Fruit fly (Drosophila melanogaster) whole organism, embryonic: ENCODE results near the gene Taf10.

Source experiments
- CG10274 ChIP-seq: fragments of 200-800 bp; sonication (Bioruptor generic); optimal IDR thresholded peaks from 3 replicates; lab custom pipeline; 2017; ENCODE audit warnings: missing biosample characterization, mild to moderate bottlenecking, missing genetic modification characterization
- CG10431 ChIP-seq: fragments of 200-800 bp; sonication (Bioruptor generic); optimal IDR thresholded peaks from 3 replicates; lab custom pipeline; 2018; ENCODE audit warnings: missing biosample characterization, mild to moderate bottlenecking, missing genetic modification characterization
- CG10979 ChIP-seq: fragments of 200-800 bp; sonication (Bioruptor generic); optimal IDR thresholded peaks from 2 replicates; lab custom pipeline; 2018; ENCODE audit warnings: missing biosample characterization, mild to moderate bottlenecking, missing genetic modification characterization, moderate library complexity
- CG11247 ChIP-seq: fragments of 200-800 bp; sonication (Bioruptor generic); IDR thresholded peaks from 2 replicates; pipeline ENCODE4 v1.3.6; 2022; ENCODE audit warnings: missing biosample characterization, missing genetic modification characterization
- CG12769 ChIP-seq: fragments of 200-800 bp; sonication (Bioruptor generic); optimal IDR thresholded peaks from 2 replicates; lab custom pipeline; 2019; ENCODE audit warnings: missing biosample characterization, mild to moderate bottlenecking, missing genetic modification characterization, moderate library complexity
- CG13287 ChIP-seq: fragments of 200-800 bp; sonication (Bioruptor generic); IDR thresholded peaks from 2 replicates; pipeline ENCODE4 v1.3.6; 2022; ENCODE audit warnings: missing biosample characterization, missing genetic modification characterization; ENCODE audit not compliant: partially characterized antibody
- CG15479 ChIP-seq: fragments of 200-800 bp; sonication (Bioruptor generic); optimal IDR thresholded peaks from 3 replicates; lab custom pipeline; 2019; ENCODE audit warnings: missing biosample characterization, mild to moderate bottlenecking, missing genetic modification characterization, moderate library complexity
- CG1603 ChIP-seq: fragments of 200-800 bp; sonication (Bioruptor generic); optimal IDR thresholded peaks from 2 replicates; lab custom pipeline; 2019; ENCODE audit warnings: missing biosample characterization, mild to moderate bottlenecking, missing genetic modification characterization, moderate library complexity
- CG16863 ChIP-seq: fragments of 200-800 bp; sonication (Bioruptor generic); optimal IDR thresholded peaks from 3 replicates; lab custom pipeline; 2016; ENCODE audit warnings: missing biosample characterization, missing genetic modification characterization
- CG17802 ChIP-seq: fragments of 200-800 bp; sonication (Bioruptor generic); optimal IDR thresholded peaks from 2 replicates; lab custom pipeline; 2018; ENCODE audit warnings: missing biosample characterization, mild to moderate bottlenecking, missing genetic modification characterization, moderate library complexity
- CG2116 ChIP-seq: fragments of 200-800 bp; sonication (Bioruptor generic); optimal IDR thresholded peaks from 3 replicates; lab custom pipeline; 2018; ENCODE audit warnings: missing biosample characterization, mild to moderate bottlenecking, missing genetic modification characterization
- CG2199 ChIP-seq: fragments of 200-800 bp; sonication (Bioruptor generic); IDR thresholded peaks from 3 replicates; pipeline ENCODE4 v1.3.6; 2022; ENCODE audit warnings: missing biosample characterization, missing genetic modification characterization
- CG3281 ChIP-seq: fragments of 200-800 bp; sonication (Bioruptor generic); optimal IDR thresholded peaks from 3 replicates; lab custom pipeline; 2017; ENCODE audit warnings: missing biosample characterization, mild to moderate bottlenecking, missing genetic modification characterization
- CG33557 ChIP-seq: fragments of 200-800 bp; sonication (Bioruptor generic); optimal IDR thresholded peaks from 2 replicates; lab custom pipeline; 2019; ENCODE audit warnings: missing biosample characterization, mild to moderate bottlenecking, missing genetic modification characterization, moderate library complexity
- CG8089 ChIP-seq: fragments of 200-800 bp; sonication (Bioruptor generic); optimal IDR thresholded peaks from 3 replicates; lab custom pipeline; 2016; ENCODE audit warnings: missing biosample characterization, missing genetic modification characterization
- Chrac-16 ChIP-seq: fragments of 200-800 bp; sonication (Bioruptor generic); optimal IDR thresholded peaks from 3 replicates; lab custom pipeline; 2016; ENCODE audit warnings: missing biosample characterization, missing genetic modification characterization
- Dfd ChIP-seq, 2 experiments: fragments of >200 bp; optimal IDR thresholded peaks; 2 replicates each; lab custom pipeline; 2017; ENCODE audit warnings: missing biosample characterization in 2 of 2, missing genetic modification characterization in 2 of 2
- Dip3 ChIP-seq: fragments of 200-800 bp; sonication (Bioruptor generic); optimal IDR thresholded peaks from 3 replicates; lab custom pipeline; 2016; ENCODE audit warnings: missing biosample characterization, missing genetic modification characterization
- Dll ChIP-seq: fragments of 200-800 bp; sonication (Bioruptor generic); IDR thresholded peaks from 4 replicates; pipeline ENCODE4 v1.3.6; 2022; ENCODE audit warnings: missing biosample characterization, missing genetic modification characterization; ENCODE audit not compliant: partially characterized antibody
- E2f1 ChIP-seq: fragments of 200-800 bp; sonication (Bioruptor generic); IDR thresholded peaks from 2 replicates; pipeline ENCODE4 v1.3.6; 2022; ENCODE audit warnings: missing biosample characterization, missing genetic modification characterization
- Elba2 ChIP-seq: fragments of 200-800 bp; sonication (Bioruptor generic); optimal IDR thresholded peaks from 3 replicates; lab custom pipeline; 2016; ENCODE audit warnings: missing biosample characterization, missing genetic modification characterization
- Fer1 ChIP-seq: fragments of 200-800 bp; sonication (Bioruptor generic); optimal IDR thresholded peaks from 2 replicates; lab custom pipeline; 2017; ENCODE audit warnings: missing biosample characterization, mild to moderate bottlenecking, missing genetic modification characterization
- Gsc ChIP-seq: fragments of 200-800 bp; sonication (Bioruptor generic); IDR thresholded peaks from 2 replicates; pipeline ENCODE4 v1.3.6; 2022; ENCODE audit warnings: missing biosample characterization, missing genetic modification characterization
- HLHmδ ChIP-seq: fragments of 200-800 bp; sonication (Bioruptor generic); optimal IDR thresholded peaks from 2 replicates; lab custom pipeline; 2018; ENCODE audit warnings: missing biosample characterization, mild to moderate bottlenecking, missing genetic modification characterization, moderate library complexity
- HmgZ ChIP-seq: fragments of 200-800 bp; sonication (Bioruptor generic); optimal IDR thresholded peaks from 2 replicates; lab custom pipeline; 2018; ENCODE audit warnings: missing biosample characterization, mild to moderate bottlenecking, missing genetic modification characterization
- Hmx ChIP-seq: fragments of 200-800 bp; sonication (Bioruptor generic); optimal IDR thresholded peaks from 2 replicates; lab custom pipeline; 2016; ENCODE audit warnings: missing biosample characterization, missing genetic modification characterization
- Hr51 ChIP-seq, 2 experiments: fragments of 200-800 bp; sonication (Bioruptor generic); optimal IDR thresholded peaks; 2 replicates in 1 of 2; 3 replicates in 1 of 2; lab custom pipeline; 2016 to 2018; ENCODE audit warnings: missing biosample characterization in 2 of 2, missing genetic modification characterization in 2 of 2, mild to moderate bottlenecking in 1 of 2, moderate library complexity in 1 of 2
- Lim3 ChIP-seq: fragments of 200-800 bp; sonication (Bioruptor generic); IDR thresholded peaks from 2 replicates; pipeline ENCODE4 v1.3.6; 2022; ENCODE audit warnings: missing biosample characterization, missing genetic modification characterization
- Sry-δ ChIP-seq: fragments of 200-800 bp; sonication (Bioruptor generic); optimal IDR thresholded peaks from 2 replicates; lab custom pipeline; 2016; ENCODE audit warnings: missing biosample characterization, missing genetic modification characterization
- abd-A ChIP-seq: fragments of 200-800 bp; sonication (Bioruptor generic); optimal IDR thresholded peaks from 3 replicates; lab custom pipeline; 2019; ENCODE audit warnings: missing biosample characterization, mild to moderate bottlenecking, missing genetic modification characterization, moderate library complexity
- amos ChIP-seq: fragments of 200-800 bp; sonication (Bioruptor generic); IDR thresholded peaks from 2 replicates; pipeline ENCODE4 v1.3.6; 2022; ENCODE audit warnings: missing biosample characterization, missing genetic modification characterization; ENCODE audit not compliant: partially characterized antibody
- ase ChIP-seq: fragments of 200-800 bp; sonication (Bioruptor generic); IDR thresholded peaks from 3 replicates; pipeline ENCODE4 v1.3.6; 2022; ENCODE audit warnings: missing biosample characterization, missing genetic modification characterization
- ash1 ChIP-seq: fragments of 200-800 bp; sonication (Bioruptor generic); optimal IDR thresholded peaks from 2 replicates; lab custom pipeline; 2018; ENCODE audit warnings: missing biosample characterization, mild to moderate bottlenecking, missing genetic modification characterization
- btn ChIP-seq: fragments of 200-800 bp; sonication (Bioruptor generic); optimal IDR thresholded peaks from 2 replicates; lab custom pipeline; 2016; ENCODE audit warnings: missing biosample characterization, missing genetic modification characterization
- gcm2 ChIP-seq: fragments of 200-800 bp; sonication (Bioruptor generic); optimal IDR thresholded peaks from 2 replicates; lab custom pipeline; 2016; ENCODE audit warnings: missing biosample characterization, missing genetic modification characterization
- grn ChIP-seq: fragments of 200-800 bp; sonication (Bioruptor generic); optimal IDR thresholded peaks from 3 replicates; lab custom pipeline; 2017; ENCODE audit warnings: missing biosample characterization, missing genetic modification characterization
- gt ChIP-seq: fragments of 200-800 bp; sonication (Bioruptor generic); IDR thresholded peaks from 2 replicates; pipeline ENCODE4 v1.3.6; 2022; ENCODE audit warnings: missing biosample characterization, missing genetic modification characterization
- klu ChIP-seq: fragments of 200-800 bp; sonication (Bioruptor generic); IDR thresholded peaks from 2 replicates; pipeline ENCODE4 v1.3.6; 2022; ENCODE audit warnings: missing biosample characterization, missing genetic modification characterization
- knrl ChIP-seq: fragments of 200-800 bp; sonication (Bioruptor generic); IDR thresholded peaks from 3 replicates; pipeline ENCODE4 v1.3.6; 2022; ENCODE audit warnings: missing biosample characterization, missing genetic modification characterization; ENCODE audit not compliant: partially characterized antibody
- nerfin-2 ChIP-seq: fragments of 200-800 bp; sonication (Bioruptor generic); IDR thresholded peaks from 2 replicates; pipeline ENCODE4 v1.3.6; 2022; ENCODE audit warnings: missing biosample characterization, missing genetic modification characterization; ENCODE audit not compliant: partially characterized antibody
- odd ChIP-seq: fragments of 200-800 bp; sonication (Bioruptor generic); optimal IDR thresholded peaks from 2 replicates; lab custom pipeline; 2017; ENCODE audit warnings: missing biosample characterization, mild to moderate bottlenecking, missing genetic modification characterization
- sd ChIP-seq: fragments of 200-800 bp; sonication (Bioruptor generic); optimal IDR thresholded peaks from 3 replicates; lab custom pipeline; 2018; ENCODE audit warnings: missing biosample characterization, mild to moderate bottlenecking, missing genetic modification characterization, moderate library complexity
- sens ChIP-seq: fragments of 200-800 bp; sonication (Bioruptor generic); peaks from one replicate; lab custom pipeline; 2016; ENCODE audit warnings: missing biosample characterization, missing genetic modification characterization
- sim ChIP-seq: fragments of 200-800 bp; sonication (Bioruptor generic); IDR thresholded peaks from 2 replicates; pipeline ENCODE4 v1.3.6; 2022; ENCODE audit warnings: missing biosample characterization, missing genetic modification characterization
- slou ChIP-seq: fragments of 200-800 bp; sonication (Bioruptor generic); optimal IDR thresholded peaks from 3 replicates; lab custom pipeline; 2016; ENCODE audit warnings: missing biosample characterization, missing genetic modification characterization
- tll ChIP-seq, 2 experiments: fragments of 200-800 bp in 1 of 2; fragments of >200 bp in 1 of 2; sonication (Bioruptor generic) in 1 of 2; optimal IDR thresholded peaks; 2 replicates each; lab custom pipeline; 2017 to 2019; ENCODE audit warnings: missing biosample characterization in 2 of 2, missing genetic modification characterization in 2 of 2, mild to moderate bottlenecking in 1 of 2, moderate library complexity in 1 of 2
- yki ChIP-seq: fragments of >200 bp; optimal IDR thresholded peaks from 3 replicates; lab custom pipeline; 2018
- zen ChIP-seq: fragments of 200-800 bp; sonication (Bioruptor generic); optimal IDR thresholded peaks from 3 replicates; lab custom pipeline; 2018; ENCODE audit warnings: missing biosample characterization, mild to moderate bottlenecking, missing genetic modification characterization, moderate library complexity
- zf30C ChIP-seq: fragments of 200-800 bp; sonication (Bioruptor generic); optimal IDR thresholded peaks from 3 replicates; lab custom pipeline; 2018; ENCODE audit warnings: missing biosample characterization, mild to moderate bottlenecking, missing genetic modification characterization

Gene Taf10

DNA sequence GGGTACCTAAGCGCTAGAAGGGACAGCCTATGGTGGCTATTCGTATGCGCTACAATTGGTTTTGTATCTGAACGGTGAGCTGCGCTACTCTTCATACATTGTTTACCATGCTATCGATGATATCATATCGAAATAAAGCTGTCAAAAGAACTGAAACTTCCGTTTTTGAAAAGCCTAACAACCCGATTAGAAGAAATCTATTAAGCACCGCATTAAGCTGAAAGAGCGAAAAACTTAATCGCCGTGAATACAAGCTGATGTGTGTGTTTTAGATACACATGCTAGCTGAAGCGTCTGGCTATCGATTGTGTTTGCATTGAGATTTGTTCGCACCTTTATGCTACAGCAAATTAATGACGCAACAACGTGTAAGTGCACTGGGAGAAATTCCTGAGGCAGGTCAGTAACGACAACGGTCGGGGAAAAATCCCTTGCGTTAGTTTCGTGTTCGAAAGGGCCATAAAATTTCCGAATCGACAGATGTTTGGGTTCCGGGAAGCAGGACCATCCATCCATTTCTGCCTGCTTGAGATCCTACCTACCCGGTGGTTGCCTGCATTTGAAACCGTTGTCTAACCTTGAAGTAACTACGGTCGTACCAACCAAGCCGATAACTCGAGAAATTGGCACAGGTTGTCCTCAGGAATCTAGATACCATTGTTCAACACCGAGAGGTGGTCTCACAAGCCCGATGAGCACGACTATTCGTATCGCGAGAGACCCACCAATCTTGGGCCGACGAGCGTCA lies 17.2 kb upstream of the Taf10 start (continued):
- TF ChIP-seq CG8089 (GFP tag; lab: Kevin White, UChicago), result peak; percentile 73
- TF ChIP-seq abd-A (tag; lab: Kevin White, UChicago), result peak; percentile 94
- peak; percentile 80 for TF ChIP-seq btn (GFP tag; lab: Kevin White, UChicago)
- peak; percentile 78 for TF ChIP-seq grn (GFP tag; lab: Kevin White, UChicago)
- peak; percentile 33 for TF ChIP-seq CG33557
- peak; percentile 75 for TF ChIP-seq zen (tag; lab: Kevin White, UChicago)
- TF ChIP-seq E2f1 (GFP tag; lab: Robert Waterston, UW), result no peak
- TF ChIP-seq gt (GFP tag; lab: Robert Waterston, UW), result no peak
- peak; percentile 25 for TF ChIP-seq slou (GFP tag; lab: Kevin White, UChicago)
- no peak for TF ChIP-seq CG10431
- no peak for TF ChIP-seq Lim3 (GFP tag; lab: Robert Waterston, UW)
- TF ChIP-seq CG2116 (GFP tag; lab: Kevin White, UChicago), result peak; percentile 27
- TF ChIP-seq Dfd (GFP tag; optimal IDR thresholded peaks at IDR 0.05; lab: Kevin White, UChicago), result no peak
- TF ChIP-seq CG12769, result peak; percentile 92
- TF ChIP-seq gcm2 (GFP tag; lab: Kevin White, UChicago), result peak; percentile 76
- no peak for TF ChIP-seq CG13287
- TF ChIP-seq CG1603, result peak; percentile 75
- TF ChIP-seq Hr51 (GFP tag; optimal IDR thresholded peaks at IDR 0.05; lab: Kevin White, UChicago), result peak; percentile 71 to 86
- peak; percentile 99 for TF ChIP-seq CG10274
- TF ChIP-seq CG3281 (GFP tag; lab: Kevin White, UChicago), result peak; percentile 85
- peak; percentile 51 for TF ChIP-seq sd
- TF ChIP-seq Fer1 (GFP tag; lab: Kevin White, UChicago), result peak; percentile 86
- peak; percentile 16 for TF ChIP-seq Hmx (GFP tag; lab: Kevin White, UChicago)
- TF ChIP-seq Dll (GFP tag; lab: Robert Waterston, UW), result no peak
- TF ChIP-seq yki (lab: Kevin White, UChicago), result no peak
- no peak for TF ChIP-seq CG11247 (GFP tag; lab: Robert Waterston, UW)
- TF ChIP-seq CG10979 (tag; lab: Kevin White, UChicago), result peak; percentile 81
- no peak for TF ChIP-seq klu (GFP tag; lab: Robert Waterston, UW)
- peak; percentile 70 for TF ChIP-seq Chrac-16
- TF ChIP-seq ase, result no peak
- TF ChIP-seq ash1, result peak; percentile 62
- TF ChIP-seq sens (GFP tag; lab: Kevin White, UChicago), result peak; percentile 94
- no peak for TF ChIP-seq HLHmδ (GFP tag; lab: Kevin White, UChicago)
- TF ChIP-seq zf30C (GFP tag; lab: Kevin White, UChicago), result peak; percentile 96
- TF ChIP-seq Elba2 (GFP tag; lab: Kevin White, UChicago), result no peak
- no peak for TF ChIP-seq knrl
- peak; percentile 45 for TF ChIP-seq Sry-δ (GFP tag; lab: Kevin White, UChicago)
- no peak for TF ChIP-seq nerfin-2 (GFP tag; lab: Robert Waterston, UW)
- TF ChIP-seq Dip3 (GFP tag; lab: Kevin White, UChicago), result peak; percentile 81
- peak; percentile 92 for TF ChIP-seq CG15479 (GFP tag; lab: Kevin White, UChicago)
- no peak for TF ChIP-seq CG2199 (GFP tag; lab: Robert Waterston, UW)
- TF ChIP-seq CG17802, result peak; percentile 32
- peak in 1 of 2 experiments; percentile 1 for TF ChIP-seq tll (GFP tag; optimal IDR thresholded peaks at IDR 0.05; lab: Kevin White, UChicago)
- TF ChIP-seq HmgZ, result peak; percentile 85
- no peak for TF ChIP-seq amos (GFP tag; lab: Robert Waterston, UW)
- peak; percentile 51 for TF ChIP-seq CG16863 (GFP tag; lab: Kevin White, UChicago)
- no peak for TF ChIP-seq Gsc (GFP tag; lab: Robert Waterston, UW)
- peak; percentile 67 for TF ChIP-seq odd
- no peak for TF ChIP-seq sim
